Fruit fly (Drosophila melanogaster) whole organism, embryonic: ENCODE results near the gene CG7483.

Experiments used
- B-H2 ChIP-seq: fragments of 200-800 bp; sonication (Bioruptor generic); optimal IDR thresholded peaks from 2 replicates; lab custom pipeline; 2018; ENCODE audit warnings: missing biosample characterization, mild to moderate bottlenecking, missing genetic modification characterization
- CG10267 ChIP-seq: fragments of 200-800 bp; sonication (Bioruptor generic); optimal IDR thresholded peaks from 2 replicates; lab custom pipeline; 2018; ENCODE audit warnings: missing biosample characterization, mild to moderate bottlenecking, missing genetic modification characterization, moderate library complexity
- CG10959 ChIP-seq: fragments of 200-800 bp; sonication (Bioruptor generic); IDR thresholded peaks from 2 replicates; pipeline ENCODE4 v1.3.6; 2022; ENCODE audit warnings: missing biosample characterization, missing genetic modification characterization
- CG12769 ChIP-seq: fragments of 200-800 bp; sonication (Bioruptor generic); optimal IDR thresholded peaks from 2 replicates; lab custom pipeline; 2019; ENCODE audit warnings: missing biosample characterization, mild to moderate bottlenecking, missing genetic modification characterization, moderate library complexity
- CG13287 ChIP-seq: fragments of 200-800 bp; sonication (Bioruptor generic); IDR thresholded peaks from 2 replicates; pipeline ENCODE4 v1.3.6; 2022; ENCODE audit warnings: missing biosample characterization, missing genetic modification characterization; ENCODE audit not compliant: partially characterized antibody
- CG14710 ChIP-seq: fragments of 200-800 bp; sonication (Bioruptor generic); optimal IDR thresholded peaks from 3 replicates; lab custom pipeline; 2019; ENCODE audit warnings: missing biosample characterization, mild to moderate bottlenecking, missing genetic modification characterization, moderate library complexity
- CG32767 ChIP-seq: fragments of 200-800 bp; sonication (Bioruptor generic); IDR thresholded peaks from 2 replicates; pipeline ENCODE4 v1.3.6; 2022; ENCODE audit warnings: missing biosample characterization, missing genetic modification characterization
- CG34224 ChIP-seq: fragments of 200-800 bp; sonication (Bioruptor generic); IDR thresholded peaks from 3 replicates; pipeline ENCODE4 v1.3.6; 2022; ENCODE audit warnings: missing biosample characterization, missing genetic modification characterization; ENCODE audit not compliant: partially characterized antibody
- CG3838 ChIP-seq: fragments of 200-800 bp; sonication (Bioruptor generic); optimal IDR thresholded peaks from 3 replicates; lab custom pipeline; 2016; ENCODE audit warnings: missing biosample characterization, missing genetic modification characterization
- CG3847 ChIP-seq: fragments of 200-800 bp; sonication (Bioruptor generic); IDR thresholded peaks from 2 replicates; pipeline ENCODE4 v1.3.6; 2022; ENCODE audit warnings: missing biosample characterization, missing genetic modification characterization
- CG4328 ChIP-seq: fragments of 200-800 bp; sonication (Bioruptor generic); optimal IDR thresholded peaks from 3 replicates; lab custom pipeline; 2017; ENCODE audit warnings: missing biosample characterization, missing genetic modification reagents, missing genetic modification characterization
- CG4707 ChIP-seq: fragments of 200-800 bp; sonication (Bioruptor generic); optimal IDR thresholded peaks from 2 replicates; lab custom pipeline; 2018; ENCODE audit warnings: missing biosample characterization, mild to moderate bottlenecking, missing genetic modification characterization, moderate library complexity
- CG8281 ChIP-seq: fragments of 200-800 bp; sonication (Bioruptor generic); optimal IDR thresholded peaks from 2 replicates; lab custom pipeline; 2018; ENCODE audit warnings: missing biosample characterization, mild to moderate bottlenecking, missing genetic modification characterization, moderate library complexity
- CG8478 ChIP-seq: fragments of >200 bp; optimal IDR thresholded peaks from 2 replicates; lab custom pipeline; 2018
- CTCF ChIP-seq: fragments of 200-800 bp; sonication (Bioruptor generic); optimal IDR thresholded peaks from 2 replicates; lab custom pipeline; 2017; ENCODE audit warnings: missing biosample characterization, mild to moderate bottlenecking, missing genetic modification characterization, moderate library complexity
- Camta ChIP-seq: fragments of 200-800 bp; sonication (Bioruptor generic); optimal IDR thresholded peaks from 2 replicates; lab custom pipeline; 2016; ENCODE audit warnings: missing biosample characterization, missing genetic modification characterization
- Deaf1 ChIP-seq: fragments of 200-800 bp; optimal IDR thresholded peaks from 3 replicates; lab custom pipeline; 2019; ENCODE audit warnings: missing biosample characterization, mild to moderate bottlenecking, missing genetic modification characterization, moderate library complexity
- Dll ChIP-seq: fragments of 200-800 bp; sonication (Bioruptor generic); IDR thresholded peaks from 4 replicates; pipeline ENCODE4 v1.3.6; 2022; ENCODE audit warnings: missing biosample characterization, missing genetic modification characterization; ENCODE audit not compliant: partially characterized antibody
- Doc2 ChIP-seq: fragments of 200-800 bp; sonication (Bioruptor generic); IDR thresholded peaks from 2 replicates; pipeline ENCODE4 v1.3.6; 2022; ENCODE audit warnings: missing biosample characterization, missing genetic modification characterization
- Dp ChIP-seq: fragments of 200-800 bp; sonication (Bioruptor generic); optimal IDR thresholded peaks from 2 replicates; lab custom pipeline; 2018; ENCODE audit warnings: missing biosample characterization, mild to moderate bottlenecking, missing genetic modification characterization, moderate library complexity
- E2f2 ChIP-seq: fragments of 200-800 bp; sonication (Bioruptor generic); IDR thresholded peaks from 2 replicates; pipeline ENCODE4 v1.3.6; 2022; ENCODE audit warnings: missing biosample characterization, missing genetic modification characterization
- Fer3 ChIP-seq: fragments of 200-800 bp; sonication (Bioruptor generic); optimal IDR thresholded peaks from 2 replicates; lab custom pipeline; 2018; ENCODE audit warnings: missing biosample characterization, mild to moderate bottlenecking, missing genetic modification characterization, moderate library complexity
- GATAe ChIP-seq: fragments of 200-800 bp; sonication (Bioruptor generic); conservative IDR thresholded peaks from 2 replicates; pipeline ENCODE4 v1.3.6; 2022; ENCODE audit warnings: missing biosample characterization, missing genetic modification characterization
- HmgZ ChIP-seq: fragments of 200-800 bp; sonication (Bioruptor generic); optimal IDR thresholded peaks from 2 replicates; lab custom pipeline; 2018; ENCODE audit warnings: missing biosample characterization, mild to moderate bottlenecking, missing genetic modification characterization
- Meics ChIP-seq: fragments of 200-800 bp; sonication (Bioruptor generic); optimal IDR thresholded peaks from 2 replicates; lab custom pipeline; 2017; ENCODE audit warnings: missing biosample characterization, mild to moderate bottlenecking, missing genetic modification characterization
- Mrtf ChIP-seq: fragments of 200-800 bp; sonication (Bioruptor generic); IDR thresholded peaks from 3 replicates; pipeline ENCODE4 v1.3.6; 2022; ENCODE audit warnings: missing biosample characterization, missing genetic modification characterization
- Pdp1 ChIP-seq, 2 experiments: fragments of 200-800 bp; sonication (Bioruptor generic); optimal IDR thresholded peaks; 3 replicates each; lab custom pipeline; 2016; ENCODE audit warnings: missing biosample characterization in 2 of 2, missing genetic modification characterization in 2 of 2, mild to moderate bottlenecking in 1 of 2, moderate library complexity in 1 of 2
- Scr ChIP-seq: fragments of 200-800 bp; sonication (Bioruptor generic); IDR thresholded peaks from 2 replicates; pipeline ENCODE4 v1.3.6; 2022; ENCODE audit warnings: missing biosample characterization, missing genetic modification characterization; ENCODE audit not compliant: partially characterized antibody
- ash1 ChIP-seq: fragments of 200-800 bp; sonication (Bioruptor generic); optimal IDR thresholded peaks from 2 replicates; lab custom pipeline; 2018; ENCODE audit warnings: missing biosample characterization, mild to moderate bottlenecking, missing genetic modification characterization
- bowl ChIP-seq: fragments of 200-800 bp; sonication (Bioruptor generic); IDR thresholded peaks from 2 replicates; pipeline ENCODE4 v1.3.6; 2022; ENCODE audit warnings: missing biosample characterization, missing genetic modification characterization
- btn ChIP-seq: fragments of 200-800 bp; sonication (Bioruptor generic); optimal IDR thresholded peaks from 2 replicates; lab custom pipeline; 2016; ENCODE audit warnings: missing biosample characterization, missing genetic modification characterization
- chinmo ChIP-seq: fragments of 200-800 bp; sonication (Bioruptor generic); IDR thresholded peaks from 4 replicates; pipeline ENCODE4 v1.3.6; 2022; ENCODE audit warnings: missing biosample characterization, missing genetic modification characterization; ENCODE audit not compliant: partially characterized antibody
- croc ChIP-seq: fragments of 200-800 bp; sonication (Bioruptor generic); conservative IDR thresholded peaks from 3 replicates; pipeline ENCODE4 v1.3.6; 2022; ENCODE audit warnings: missing biosample characterization, missing genetic modification characterization
- crol ChIP-seq: fragments of 200-800 bp; sonication (Bioruptor generic); IDR thresholded peaks from 2 replicates; pipeline ENCODE4 v1.3.6; 2022; ENCODE audit warnings: missing biosample characterization, missing genetic modification characterization
- dan ChIP-seq: fragments of 200-800 bp; sonication (Bioruptor generic); IDR thresholded peaks from 2 replicates; pipeline ENCODE4 v1.3.6; 2022; ENCODE audit warnings: missing biosample characterization, missing genetic modification characterization
- dm ChIP-seq: fragments of 200-800 bp; sonication (Bioruptor generic); optimal IDR thresholded peaks from 3 replicates; lab custom pipeline; 2016; ENCODE audit warnings: missing biosample characterization, missing genetic modification characterization
- ewg ChIP-seq: fragments of 200-800 bp; sonication (Bioruptor generic); optimal IDR thresholded peaks from 3 replicates; lab custom pipeline; 2017; ENCODE audit warnings: mild to moderate bottlenecking, missing biosample characterization, missing genetic modification reagents, missing genetic modification characterization
- jing ChIP-seq: fragments of 200-800 bp; sonication (Bioruptor generic); optimal IDR thresholded peaks from 2 replicates; lab custom pipeline; 2018; ENCODE audit warnings: missing biosample characterization, mild to moderate bottlenecking, missing genetic modification characterization
- kah ChIP-seq: fragments of 200-800 bp; sonication (Bioruptor generic); optimal IDR thresholded peaks from 2 replicates; lab custom pipeline; 2018; ENCODE audit warnings: missing biosample characterization, mild to moderate bottlenecking, missing genetic modification characterization
- lbe ChIP-seq: fragments of 200-800 bp; sonication (Bioruptor generic); optimal IDR thresholded peaks from 2 replicates; lab custom pipeline; 2016; ENCODE audit warnings: missing biosample characterization, mild to moderate bottlenecking, missing genetic modification characterization
- pho ChIP-seq: fragments of 200-800 bp; sonication (Bioruptor generic); optimal IDR thresholded peaks from 2 replicates; lab custom pipeline; 2016; ENCODE audit warnings: missing biosample characterization, missing genetic modification characterization
- sc ChIP-seq, 3 experiments: fragments of >200 bp in 2 of 3; fragments of 200-800 bp in 1 of 3; sonication (Bioruptor generic) in 1 of 3; optimal IDR thresholded peaks; 2 replicates in 2 of 3; 3 replicates in 1 of 3; lab custom pipeline; 2017; ENCODE audit warnings: mild to moderate bottlenecking in 1 of 3, missing biosample characterization in 1 of 3, missing genetic modification characterization in 1 of 3, missing genetic modification reagents in 1 of 3
- sens ChIP-seq: fragments of 200-800 bp; sonication (Bioruptor generic); peaks from one replicate; lab custom pipeline; 2016; ENCODE audit warnings: missing biosample characterization, missing genetic modification characterization
- sisA ChIP-seq: fragments of 200-800 bp; sonication (Bioruptor generic); IDR thresholded peaks from 2 replicates; pipeline ENCODE4 v1.3.6; 2022; ENCODE audit warnings: missing biosample characterization, missing genetic modification characterization
- slbo ChIP-seq: fragments of 200-800 bp; sonication (Bioruptor generic); IDR thresholded peaks from 2 replicates; pipeline ENCODE4 v1.3.6; 2022; ENCODE audit warnings: missing biosample characterization, missing genetic modification characterization
- tap ChIP-seq: fragments of 200-800 bp; optimal IDR thresholded peaks from 3 replicates; lab custom pipeline; 2019; ENCODE audit warnings: missing biosample characterization, mild to moderate bottlenecking, missing genetic modification characterization, moderate library complexity
- tll ChIP-seq, 2 experiments: fragments of 200-800 bp in 1 of 2; fragments of >200 bp in 1 of 2; sonication (Bioruptor generic) in 1 of 2; optimal IDR thresholded peaks; 2 replicates each; lab custom pipeline; 2017 to 2019; ENCODE audit warnings: missing biosample characterization in 2 of 2, missing genetic modification characterization in 2 of 2, mild to moderate bottlenecking in 1 of 2, moderate library complexity in 1 of 2
- vnd ChIP-seq: fragments of 200-800 bp; sonication (Bioruptor generic); IDR thresholded peaks from 3 replicates; pipeline ENCODE4 v1.3.6; 2022; ENCODE audit warnings: missing biosample characterization, missing genetic modification characterization; ENCODE audit not compliant: partially characterized antibody

Gene CG7483

dm6 chr3R:8300928-8301752 is 11.9 kb upstream of the CG7483 start, which contains the start of the genes CG9626 and mRpL1 (continued):
- TF ChIP-seq Dp (GFP tag; lab: Kevin White, UChicago): peak; percentile 58
- no peak for TF ChIP-seq Fer3 (tag; lab: Kevin White, UChicago)
- TF ChIP-seq Pdp1 (GFP tag; optimal IDR thresholded peaks at IDR 0.05; lab: Kevin White, UChicago): peak in 1 of 2 experiments; percentile 100
- 0 out of 4 replicates have a peak, but pooled peaks have one; percentile 13 for TF ChIP-seq Dll (GFP tag; lab: Robert Waterston, UW)
- no peak for TF ChIP-seq CG8478
- TF ChIP-seq sisA (GFP tag; lab: Robert Waterston, UW): 0 out of 2 replicates have a peak, but pooled peaks have one; percentile 21
- TF ChIP-seq E2f2 (GFP tag; lab: Robert Waterston, UW): peak; percentile 53
- peak; percentile 43 for TF ChIP-seq CG3847 (GFP tag; lab: Robert Waterston, UW)
- peak; percentile 17 for TF ChIP-seq pho (GFP tag; lab: Kevin White, UChicago)
- TF ChIP-seq Doc2 (GFP tag; lab: Robert Waterston, UW): no peak
- TF ChIP-seq GATAe (GFP tag; lab: Robert Waterston, UW): peak; percentile 70; the same call in 1 of the 2 replicates
- peak; percentile 94 for TF ChIP-seq CG10267 (tag; lab: Kevin White, UChicago)
- TF ChIP-seq sc (optimal IDR thresholded peaks at IDR 0.05; lab: Kevin White, UChicago): no peak
- TF ChIP-seq sc (GFP tag; optimal IDR thresholded peaks at IDR 0.05; lab: Kevin White, UChicago): no peak
- peak; percentile 82 for TF ChIP-seq CTCF (GFP tag; lab: Kevin White, UChicago)
- peak in 1 of 2 experiments; percentile 89 for TF ChIP-seq tll (GFP tag; optimal IDR thresholded peaks at IDR 0.05; lab: Kevin White, UChicago)
- TF ChIP-seq CG8281 (tag; lab: Kevin White, UChicago): peak; percentile 75
- peak; percentile 49; the same call in 1 of the 2 replicates for TF ChIP-seq slbo
- TF ChIP-seq kah (GFP tag; lab: Kevin White, UChicago): no peak
- peak; percentile 58 for TF ChIP-seq Deaf1 (tag; lab: Kevin White, UChicago)
- TF ChIP-seq Camta (GFP tag; lab: Kevin White, UChicago): peak; percentile 31
- TF ChIP-seq lbe: no peak
- TF ChIP-seq HmgZ (tag; lab: Kevin White, UChicago): peak; percentile 88
- no peak for TF ChIP-seq bowl (GFP tag; lab: Robert Waterston, UW)
- TF ChIP-seq CG4328 (GFP tag; lab: Kevin White, UChicago): no peak
- TF ChIP-seq crol (GFP tag; lab: Robert Waterston, UW): no peak
- TF ChIP-seq CG34224 (GFP tag; lab: Robert Waterston, UW): peak; percentile 30; the same call in 1 of the 3 replicates
- peak; percentile 41 for TF ChIP-seq CG12769 (tag; lab: Kevin White, UChicago)
- peak; percentile 9 for TF ChIP-seq Meics (GFP tag; lab: Kevin White, UChicago)
- TF ChIP-seq tap: no peak
- TF ChIP-seq Mrtf (GFP tag; lab: Robert Waterston, UW): no peak
- TF ChIP-seq croc (GFP tag; lab: Robert Waterston, UW): no peak
- TF ChIP-seq B-H2 (GFP tag; lab: Kevin White, UChicago): no peak
- no peak for TF ChIP-seq vnd
- TF ChIP-seq ash1 (GFP tag; lab: Kevin White, UChicago): no peak
- 0 out of 4 replicates have a peak, but pooled peaks have one; percentile 23 for TF ChIP-seq chinmo (GFP tag; lab: Robert Waterston, UW)
- peak; percentile 68 for TF ChIP-seq sens
- peak; percentile 76 for TF ChIP-seq CG14710 (tag; lab: Kevin White, UChicago)
- TF ChIP-seq CG13287 (GFP tag; lab: Robert Waterston, UW): peak; percentile 60
- no peak for TF ChIP-seq CG10959 (GFP tag; lab: Robert Waterston, UW)
- TF ChIP-seq ewg (GFP tag; lab: Kevin White, UChicago): no peak
- no peak for TF ChIP-seq dan (GFP tag; lab: Robert Waterston, UW)
- TF ChIP-seq jing: no peak
- no peak for TF ChIP-seq btn (GFP tag; lab: Kevin White, UChicago)
- TF ChIP-seq CG32767 (GFP tag; lab: Robert Waterston, UW): no peak
- no peak for TF ChIP-seq CG4707 (GFP tag; lab: Kevin White, UChicago)
- peak; percentile 69 for TF ChIP-seq dm (GFP tag; lab: Kevin White, UChicago)
- TF ChIP-seq CG3838 (GFP tag; lab: Kevin White, UChicago): no peak
- TF ChIP-seq Scr (GFP tag; lab: Robert Waterston, UW): peak; percentile 23; the same call in 1 of the 2 replicates
